Worm (Caenorhabditis elegans): ENCODE measurements around the gene Y43C5A.4.

ce11 chrIV:10232456-10232855 is 45.4 kb upstream of the Y43C5A.4 start, which contains the start of gene F01G10.4:
- TF ChIP-seq flt-1 (GFP tag; IDR thresholded peaks at IDR 0.05): no peak
- TF ChIP-seq B0310.2 (tag; optimal IDR thresholded peaks at IDR 0.05): no peak
- TF ChIP-seq ets-7 (tag; optimal IDR thresholded peaks at IDR 0.05): no peak
- TF ChIP-seq hmbx-1 (tag; optimal IDR thresholded peaks at IDR 0.05): no peak
- no peak for TF ChIP-seq tra-4 (tag; optimal IDR thresholded peaks at IDR 0.05)
- TF ChIP-seq scrt-1 (GFP tag; IDR thresholded peaks at IDR 0.05): no peak
- no peak for TF ChIP-seq ceh-36 (tag; optimal IDR thresholded peaks at IDR 0.05)
- no peak for TF ChIP-seq F13C5.2 (tag; optimal IDR thresholded peaks at IDR 0.05)
- no peak for TF ChIP-seq ama-1 (optimal IDR thresholded peaks at IDR 0.05)
- no peak for TF ChIP-seq tbx-11 (GFP tag; IDR thresholded peaks at IDR 0.05)
- TF ChIP-seq pes-1 (GFP tag; IDR thresholded peaks at IDR 0.05): no peak
- no peak for TF ChIP-seq tbx-37 (GFP tag; conservative IDR thresholded peaks at IDR 0.05)
- TF ChIP-seq ceh-13 (GFP tag; optimal IDR thresholded peaks at IDR 0.05): no peak
- no peak for TF ChIP-seq aly-1 (tag; optimal IDR thresholded peaks at IDR 0.05)
